Worm (Caenorhabditis elegans) whole organism, L1 larva: ENCODE measurements around the gene ZK1248.15.
A peak's percentile ranks its signal among the peaks of the same experiment; 100 is the strongest.

Source experiments
- C04F5.9 ChIP-seq: sonication (generic microtip); optimal IDR thresholded peaks from 2 replicates; lab custom pipeline; 2016; ENCODE audit warnings: missing genetic modification characterization, missing compliant biosample characterization
- F16B12.6 ChIP-seq: fragments of 150-350 bp; optimal IDR thresholded peaks from 2 replicates; lab custom pipeline; 2014; ENCODE audit warnings: missing biosample characterization, missing genetic modification characterization
- aha-1 ChIP-seq: fragments of 150-350 bp; optimal IDR thresholded peaks from 2 replicates; lab custom pipeline; 2014; ENCODE audit warnings: missing biosample characterization, missing genetic modification characterization
- ama-1 ChIP-seq: fragments of 150-350 bp; optimal IDR thresholded peaks from 2 replicates; lab custom pipeline; 2014
- ceh-63 ChIP-seq: fragments of 200-800 bp; sonication (Bioruptor generic); optimal IDR thresholded peaks from 2 replicates; lab custom pipeline; 2018; ENCODE audit warnings: mild to moderate bottlenecking, missing genetic modification characterization, missing compliant biosample characterization
- ceh-82 ChIP-seq, 3 experiments: fragments of 150-350 bp in 1 of 3; sonication (generic microtip) in 2 of 3; optimal IDR thresholded peaks; 2 replicates each; lab custom pipeline; 2014 to 2017; ENCODE audit warnings: missing biosample characterization in 3 of 3, missing genetic modification characterization in 3 of 3
- ceh-88 ChIP-seq: fragments of 200-800 bp; sonication (Bioruptor generic); IDR thresholded peaks from 2 replicates; pipeline ENCODE4 v1.3.6; 2022; ENCODE audit warnings: missing genetic modification characterization, missing compliant biosample characterization
- dsc-1 ChIP-seq: sonication (generic microtip); optimal IDR thresholded peaks from 2 replicates; lab custom pipeline; 2016; ENCODE audit warnings: mild to moderate bottlenecking, missing genetic modification characterization, missing compliant biosample characterization
- egl-13 ChIP-seq: sonication (generic microtip); optimal IDR thresholded peaks from 2 replicates; lab custom pipeline; 2016; ENCODE audit warnings: missing genotype, missing genetic modification reagents, missing genetic modification characterization, missing compliant biosample characterization
- elt-2 ChIP-seq: sonication (generic microtip); optimal IDR thresholded peaks from 2 replicates; lab custom pipeline; 2016; ENCODE audit warnings: missing genetic modification characterization, mild to moderate bottlenecking, inconsistent platforms, missing compliant biosample characterization, missing genetic modification reagents
- fkh-8 ChIP-seq: sonication (generic microtip); optimal IDR thresholded peaks from 2 replicates; lab custom pipeline; 2016; ENCODE audit warnings: mild to moderate bottlenecking, missing genetic modification characterization, missing compliant biosample characterization
- grh-1 ChIP-seq: fragments of 200-800 bp; sonication (Bioruptor generic); IDR thresholded peaks from 2 replicates; pipeline ENCODE4 v1.3.6; 2022; ENCODE audit warnings: missing genetic modification reagents, missing genetic modification characterization, missing compliant biosample characterization
- irx-1 ChIP-seq: sonication (generic microtip); optimal IDR thresholded peaks from 2 replicates; lab custom pipeline; 2016; ENCODE audit warnings: missing genetic modification characterization, missing compliant biosample characterization
- jun-1 ChIP-seq: fragments of 150-350 bp; optimal IDR thresholded peaks from 2 replicates; lab custom pipeline; 2014; ENCODE audit warnings: missing biosample characterization, missing genetic modification reagents, missing genetic modification characterization
- lin-13 ChIP-seq: fragments of 150-350 bp; optimal IDR thresholded peaks from 2 replicates; lab custom pipeline; 2014; ENCODE audit warnings: missing biosample characterization, missing genetic modification reagents, missing genetic modification characterization
- lin-35 ChIP-seq, 2 experiments: fragments of 150-350 bp; optimal IDR thresholded peaks; 2 replicates each; lab custom pipeline; 2014; ENCODE audit warnings: missing biosample characterization in 2 of 2, missing genetic modification characterization in 2 of 2, missing genetic modification reagents in 2 of 2
- lin-39 ChIP-seq: fragments of 150-350 bp; optimal IDR thresholded peaks from 2 replicates; lab custom pipeline; 2014; ENCODE audit warnings: missing biosample characterization, missing genetic modification reagents, missing genetic modification characterization
- lir-3 ChIP-seq: sonication (generic microtip); optimal IDR thresholded peaks from 2 replicates; lab custom pipeline; 2016; ENCODE audit warnings: mild to moderate bottlenecking, missing genetic modification characterization, moderate library complexity, missing compliant biosample characterization; ENCODE audit not compliant: poor library complexity
- mab-9 ChIP-seq: fragments of 200-800 bp; sonication (Bioruptor generic); IDR thresholded peaks from 2 replicates; pipeline ENCODE4 v1.3.6; 2022; ENCODE audit warnings: missing genetic modification reagents, missing genetic modification characterization, missing compliant biosample characterization
- mep-1 ChIP-seq: fragments of 150-350 bp; optimal IDR thresholded peaks from 2 replicates; lab custom pipeline; 2014; ENCODE audit warnings: missing biosample characterization, missing genetic modification characterization
- nhr-11 ChIP-seq: fragments of 150-350 bp; optimal IDR thresholded peaks from 2 replicates; lab custom pipeline; 2014; ENCODE audit warnings: missing biosample characterization, missing genetic modification characterization
- nhr-12 ChIP-seq: sonication (generic microtip); optimal IDR thresholded peaks from 2 replicates; lab custom pipeline; 2017; ENCODE audit warnings: missing biosample characterization, missing genetic modification characterization
- nhr-19 ChIP-seq: fragments of 200-800 bp; sonication (Bioruptor generic); conservative IDR thresholded peaks from 2 replicates; pipeline ENCODE4 v1.3.6; 2022; ENCODE audit warnings: missing genetic modification characterization, missing compliant biosample characterization
- nhr-28 ChIP-seq: fragments of 150-350 bp; optimal IDR thresholded peaks from 2 replicates; lab custom pipeline; 2014; ENCODE audit warnings: missing biosample characterization, missing genetic modification characterization
- nhr-71 ChIP-seq: sonication (generic microtip); optimal IDR thresholded peaks from 2 replicates; lab custom pipeline; 2016; ENCODE audit warnings: mild to moderate bottlenecking, missing genetic modification characterization, moderate library complexity, missing compliant biosample characterization
- nhr-77 ChIP-seq: fragments of 150-350 bp; optimal IDR thresholded peaks from 2 replicates; lab custom pipeline; 2014; ENCODE audit warnings: missing biosample characterization, missing genetic modification characterization
- nhr-84 ChIP-seq: sonication (generic microtip); optimal IDR thresholded peaks from 2 replicates; lab custom pipeline; 2017; ENCODE audit warnings: missing biosample characterization, missing genetic modification characterization
- nhr-85 ChIP-seq: sonication (generic microtip); peaks from one replicate; lab custom pipeline; 2016; ENCODE audit warnings: missing genetic modification characterization, inconsistent platforms, missing compliant biosample characterization
- pag-3 ChIP-seq: sonication (generic microtip); optimal IDR thresholded peaks from 2 replicates; lab custom pipeline; 2017; ENCODE audit warnings: missing genetic modification characterization, mild to moderate bottlenecking, missing compliant biosample characterization, antibody characterized with exemption, borderline replicate concordance; ENCODE audit not compliant: insufficient read depth
- pax-3 ChIP-seq: fragments of 200-800 bp; sonication (Bioruptor generic); optimal IDR thresholded peaks from 2 replicates; lab custom pipeline; 2018; ENCODE audit warnings: mild to moderate bottlenecking, missing genetic modification characterization, moderate library complexity, missing compliant biosample characterization
- rnt-1 ChIP-seq: sonication (generic microtip); optimal IDR thresholded peaks from 2 replicates; lab custom pipeline; 2016; ENCODE audit warnings: mild to moderate bottlenecking, missing genetic modification characterization, moderate library complexity, missing compliant biosample characterization
- snpc-4 ChIP-seq: fragments of 150-350 bp; optimal IDR thresholded peaks from 2 replicates; lab custom pipeline; 2014; ENCODE audit warnings: missing biosample characterization, missing genetic modification characterization
- snu-23 ChIP-seq: sonication (generic microtip); optimal IDR thresholded peaks from 2 replicates; lab custom pipeline; 2016; ENCODE audit warnings: missing genetic modification characterization, missing compliant biosample characterization
- sox-4 ChIP-seq: sonication (generic microtip); optimal IDR thresholded peaks from 2 replicates; lab custom pipeline; 2016; ENCODE audit warnings: missing genetic modification characterization, missing compliant biosample characterization
- swsn-7 ChIP-seq: sonication (generic microtip); optimal IDR thresholded peaks from 2 replicates; lab custom pipeline; 2016; ENCODE audit warnings: missing genetic modification characterization, missing compliant biosample characterization
- tbx-2 ChIP-seq: sonication (generic microtip); optimal IDR thresholded peaks from 2 replicates; lab custom pipeline; 2016; ENCODE audit warnings: missing genetic modification characterization, missing compliant biosample characterization
- tlp-1 ChIP-seq: fragments of 150-350 bp; optimal IDR thresholded peaks from 2 replicates; lab custom pipeline; 2014; ENCODE audit warnings: missing biosample characterization, missing genetic modification characterization
- unc-86 ChIP-seq: sonication (generic microtip); optimal IDR thresholded peaks from 2 replicates; lab custom pipeline; 2016; ENCODE audit warnings: missing genetic modification characterization, missing compliant biosample characterization
- unc-98 ChIP-seq: fragments of 200-800 bp; sonication (Bioruptor generic); IDR thresholded peaks from 2 replicates; pipeline ENCODE4 v1.3.6; 2022; ENCODE audit warnings: missing genetic modification characterization, missing compliant biosample characterization
- vab-15 ChIP-seq: sonication (generic microtip); optimal IDR thresholded peaks from 2 replicates; lab custom pipeline; 2017; ENCODE audit warnings: missing genotype, mild to moderate bottlenecking, missing genetic modification characterization, missing compliant biosample characterization
- zag-1 ChIP-seq: fragments of 150-350 bp; optimal IDR thresholded peaks from 2 replicates; lab custom pipeline; 2014; ENCODE audit warnings: missing biosample characterization, missing genetic modification characterization

The ZK1248.15 gene

DNA sequence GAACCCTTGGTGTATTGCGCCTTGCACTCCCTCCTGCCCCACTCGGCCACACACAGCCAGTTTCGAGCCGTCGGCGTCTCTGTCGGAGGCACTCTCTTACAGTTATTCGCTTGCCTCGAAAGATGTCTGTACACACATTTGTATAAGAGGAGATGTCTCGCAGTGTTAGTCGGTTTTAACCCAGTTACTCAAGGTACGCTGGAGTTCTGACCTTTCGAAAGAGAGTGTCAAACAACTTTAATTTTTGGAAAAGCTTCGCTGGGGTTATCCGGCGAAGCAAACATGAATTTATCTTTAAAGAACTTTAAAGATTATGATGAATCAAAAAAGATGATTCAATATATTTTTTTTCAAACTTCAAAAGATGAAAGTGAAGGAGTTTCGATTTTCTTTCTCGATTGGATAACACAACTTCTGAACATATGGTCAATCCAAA lies 6.4 kb upstream of the ZK1248.15 start (continued):
- TF ChIP-seq irx-1 (tag; lab: Kevin White, UChicago) (peak; percentile 100), zag-1 (tag; lab: Kevin White, UChicago) (peak; percentile 99), nhr-28 (tag; lab: Kevin White, UChicago) (peak; percentile 77), jun-1 (tag; lab: Kevin White, UChicago) (peak; percentile 98), grh-1 (GFP tag; lab: Robert Waterston, UW) (peak; percentile 99), tlp-1 (tag; lab: Kevin White, UChicago) (peak; percentile 73), egl-13 (tag; lab: Kevin White, UChicago) (peak; percentile 99), nhr-71 (peak; percentile 100), fkh-8 (peak; percentile 100), mep-1 (tag; lab: Kevin White, UChicago) (peak; percentile 99), lir-3 (tag; lab: Kevin White, UChicago) (peak; percentile 96), pax-3 (tag; lab: Kevin White, UChicago) (peak; percentile 99), ceh-63 (GFP tag; lab: Kevin White, UChicago) (peak; percentile 96), mab-9 (GFP tag; lab: Robert Waterston, UW) (peak; percentile 99), lin-13 (GFP tag; lab: Kevin White, UChicago) (peak; percentile 97), vab-15 (peak; percentile 93), lin-39 (tag; lab: Kevin White, UChicago) (peak; percentile 99), nhr-84 (tag; lab: Kevin White, UChicago) (peak; percentile 85), pag-3 (tag; lab: Kevin White, UChicago) (peak; percentile 79), nhr-85 (tag; lab: Kevin White, UChicago) (peak; percentile 100), nhr-11 (tag; lab: Kevin White, UChicago) (peak; percentile 98), elt-2 (tag; lab: Kevin White, UChicago) (peak; percentile 100), nhr-12 (tag; lab: Kevin White, UChicago) (peak; percentile 80), rnt-1 (tag; lab: Kevin White, UChicago) (peak; percentile 98), unc-98 (GFP tag; lab: Robert Waterston, UW) (peak; percentile 94), unc-86 (tag; lab: Kevin White, UChicago) (peak; percentile 99), dsc-1 (peak; percentile 100), ceh-88 (GFP tag; lab: Robert Waterston, UW) (peak; percentile 99), ama-1 (lab: Kevin White, UChicago) (peak; percentile 100), lin-35 (GFP tag; optimal IDR thresholded peaks at IDR 0.05; lab: Kevin White, UChicago) (peak; percentile 89 to 95), nhr-77 (tag; lab: Kevin White, UChicago) (peak; percentile 99), sox-4 (tag; lab: Kevin White, UChicago) (peak; percentile 99), snpc-4 (tag; lab: Kevin White, UChicago) (peak; percentile 100), F16B12.6 (tag; lab: Kevin White, UChicago) (peak; percentile 75), ceh-82 (tag; optimal IDR thresholded peaks at IDR 0.05; lab: Kevin White, UChicago) (peak; percentile 95 to 98 (median 98)), swsn-7 (tag; lab: Kevin White, UChicago) (peak; percentile 100), aha-1 (tag; lab: Kevin White, UChicago) (peak; percentile 89), nhr-19 (GFP tag; lab: Robert Waterston, UW) (peak; percentile 99), tbx-2 (tag; lab: Kevin White, UChicago) (peak; percentile 100), C04F5.9 (tag; lab: Kevin White, UChicago) (peak; percentile 98)

DNA sequence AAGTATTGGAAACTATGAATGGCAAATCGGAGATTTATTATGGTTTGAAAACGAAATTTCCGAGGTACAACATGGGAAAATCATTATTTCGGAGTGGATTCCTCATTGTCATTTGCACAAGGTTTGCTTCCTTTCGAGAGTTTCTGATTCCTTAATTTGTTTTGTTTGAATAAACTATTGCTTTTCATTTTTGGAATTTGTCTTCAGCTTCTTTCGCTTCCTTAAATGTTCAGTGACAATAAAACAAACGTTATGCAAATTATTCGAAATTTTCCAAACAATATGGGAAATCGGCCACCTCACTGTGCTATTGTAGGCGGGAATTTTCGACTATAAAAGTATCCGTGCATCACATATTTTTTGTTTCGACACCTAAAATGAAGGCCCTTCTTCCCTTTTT lies 3.5 kb upstream of the ZK1248.15 start, which contains the start of gene nep-25:
TSS of gene nep-25 (plus strand) at position 375 of the 400 bp plus-strand sequence.
- TF ChIP-seq snu-23 (no peak), nhr-19 (GFP tag; lab: Robert Waterston, UW) (no peak), F16B12.6 (tag; lab: Kevin White, UChicago) (no peak)
